Fruit fly (Drosophila melanogaster): ENCODE data around the gene Lsd-2.

Lsd-2 gene

DNA sequence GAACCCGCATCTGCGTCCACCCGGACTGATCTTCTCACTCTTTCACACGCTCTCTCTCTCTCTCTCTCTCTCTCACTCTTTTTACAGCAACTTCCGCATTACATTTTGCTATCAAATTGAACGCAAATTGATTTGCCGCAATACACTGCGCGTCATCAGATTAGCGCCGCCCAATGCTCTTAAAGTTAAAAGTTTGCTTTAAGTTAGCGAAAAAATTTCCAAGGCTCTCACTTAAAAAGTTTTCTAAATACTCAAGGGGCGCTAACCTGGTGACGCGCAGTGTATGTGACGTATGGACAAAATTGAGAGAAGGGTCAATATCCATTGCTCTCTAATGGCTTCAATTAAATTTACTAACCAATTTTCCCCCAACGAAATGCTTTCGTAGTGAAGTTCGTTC, 53.8 kb downstream of the Lsd-2 start (continued):
- TF ChIP-seq CG4360 (GFP tag; IDR thresholded peaks at IDR 0.05) (peak; percentile 55; the same call in 1 of the 2 replicates), dm (GFP tag; optimal IDR thresholded peaks at IDR 0.05) (peak; percentile 80), dimm (GFP tag; IDR thresholded peaks at IDR 0.05) (no peak), fu2 (GFP tag; optimal IDR thresholded peaks at IDR 0.05) (peak; percentile 82)

DNA sequence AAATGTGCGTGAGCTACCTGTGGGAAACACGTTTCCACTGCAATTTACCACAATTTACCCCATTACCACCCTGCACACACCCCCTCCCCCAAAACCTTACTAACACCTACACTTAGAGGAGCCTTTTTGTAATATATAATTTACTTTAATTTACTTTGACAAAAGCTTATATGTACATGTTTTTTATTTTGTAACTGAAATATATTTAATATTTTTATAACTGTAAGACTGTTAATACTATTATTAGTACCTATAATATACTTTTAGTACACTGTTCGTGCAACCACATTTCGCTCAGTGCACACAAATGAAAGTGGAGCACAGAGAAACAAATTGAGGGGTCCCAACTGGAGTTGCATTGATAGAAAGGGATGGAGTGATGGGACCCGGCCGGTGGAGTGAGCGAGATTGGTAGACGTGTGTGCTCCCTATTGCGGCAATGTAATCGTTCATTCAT, 55.0 kb downstream of the Lsd-2 start:
- peak; percentile 20 for TF ChIP-seq caup (GFP tag; optimal IDR thresholded peaks at IDR 0.05; ENCODE audit: severe bottlenecking)
- TF ChIP-seq CG6854 (GFP tag; optimal IDR thresholded peaks at IDR 0.05) = peak; percentile 46
- peak; percentile 80 for TF ChIP-seq CG10209 (GFP tag; optimal IDR thresholded peaks at IDR 0.05)
- TF ChIP-seq CG34422 (GFP tag; IDR thresholded peaks at IDR 0.05) = peak; percentile 78; the same call in 2 of the 3 replicates
- TF ChIP-seq CG1024 (GFP tag; IDR thresholded peaks at IDR 0.05) = 0 out of 2 replicates have a peak, but pooled peaks have one; percentile 42
- TF ChIP-seq Oaz (GFP tag; IDR thresholded peaks at IDR 0.05) = 0 out of 2 replicates have a peak, but pooled peaks have one; percentile 14
- TF ChIP-seq CG12071 (GFP tag; optimal IDR thresholded peaks at IDR 0.05) = peak; percentile 21
- TF ChIP-seq CG4360 (GFP tag; IDR thresholded peaks at IDR 0.05) = peak; percentile 51; the same call in 1 of the 2 replicates
- peak; percentile 97 for TF ChIP-seq Blimp-1 (GFP tag; optimal IDR thresholded peaks at IDR 0.05)
- TF ChIP-seq tap (tag; optimal IDR thresholded peaks at IDR 0.05) = peak; percentile 84
- no peak for TF ChIP-seq schlank (tag; optimal IDR thresholded peaks at IDR 0.05)
- peak; percentile 88 for TF ChIP-seq sens (GFP tag)
- TF ChIP-seq seq (GFP tag; IDR thresholded peaks at IDR 0.05) = peak; percentile 57; the same call in 1 of the 2 replicates
- peak; percentile 6 for TF ChIP-seq CG15514 (GFP tag; optimal IDR thresholded peaks at IDR 0.05)
- peak; percentile 76 for TF ChIP-seq crol (GFP tag; IDR thresholded peaks at IDR 0.05)
- TF ChIP-seq danr (GFP tag; IDR thresholded peaks at IDR 0.05) = 0 out of 2 replicates have a peak, but pooled peaks have one; percentile 23
- peak; percentile 70 for TF ChIP-seq ro (GFP tag; IDR thresholded peaks at IDR 0.05)
- TF ChIP-seq Aef1 (GFP tag; IDR thresholded peaks at IDR 0.05) = peak; percentile 27; the same call in 2 of the 3 replicates
- peak; percentile 61 for TF ChIP-seq CG6813 (GFP tag; optimal IDR thresholded peaks at IDR 0.05)
- TF ChIP-seq CG17186 (GFP tag; optimal IDR thresholded peaks at IDR 0.05) = peak; percentile 13
- peak; percentile 73 for TF ChIP-seq Med (GFP tag)
- TF ChIP-seq CG3281 (GFP tag; optimal IDR thresholded peaks at IDR 0.05) = peak; percentile 52
- TF ChIP-seq pb (GFP tag; optimal IDR thresholded peaks at IDR 0.05) = no peak
- TF ChIP-seq CG7556 (GFP tag; optimal IDR thresholded peaks at IDR 0.05) = peak; percentile 89
- TF ChIP-seq CG11695 (GFP tag; IDR thresholded peaks at IDR 0.05) = peak; percentile 61; the same call in 2 of the 3 replicates
- TF ChIP-seq hbn (GFP tag; IDR thresholded peaks at IDR 0.05; ENCODE audit: partially characterized antibody) = no peak
- TF ChIP-seq CG12942 (GFP tag; optimal IDR thresholded peaks at IDR 0.05) = peak; percentile 53
- no peak for TF ChIP-seq Dp (GFP tag; optimal IDR thresholded peaks at IDR 0.05)
- TF ChIP-seq bbx (GFP tag; IDR thresholded peaks at IDR 0.05; ENCODE audit: partially characterized antibody) = no peak
- no peak for TF ChIP-seq inv (GFP tag; IDR thresholded peaks at IDR 0.05; ENCODE audit: partially characterized antibody)
- peak in 1 of 2 experiments; percentile 87 for TF ChIP-seq Hr78 (GFP tag; optimal IDR thresholded peaks at IDR 0.05)
- no peak for TF ChIP-seq CG8944 (GFP tag; optimal IDR thresholded peaks at IDR 0.05)
- TF ChIP-seq nmo (GFP tag; optimal IDR thresholded peaks at IDR 0.05) = peak; percentile 95
- peak; percentile 67; the same call in 1 of the 2 replicates for TF ChIP-seq Drgx (GFP tag; IDR thresholded peaks at IDR 0.05)
- peak; percentile 5 for TF ChIP-seq pnt (GFP tag; optimal IDR thresholded peaks at IDR 0.05)
- peak; percentile 60 for TF ChIP-seq B-H1 (GFP tag; IDR thresholded peaks at IDR 0.05)
- TF ChIP-seq lmd (GFP tag; IDR thresholded peaks at IDR 0.05) = peak; percentile 75
- no peak for TF ChIP-seq Hr39 (optimal IDR thresholded peaks at IDR 0.05)
- TF ChIP-seq az2 (GFP tag; optimal IDR thresholded peaks at IDR 0.05) = peak; percentile 84
- peak in 1 of 3 experiments; percentile 79 for TF ChIP-seq Stat92E (GFP tag; optimal IDR thresholded peaks at IDR 0.05)
- peak; percentile 68 for TF ChIP-seq CG4730 (GFP tag; IDR thresholded peaks at IDR 0.05)
- peak; percentile 68 for TF ChIP-seq MTF-1 (GFP tag; optimal IDR thresholded peaks at IDR 0.05; ENCODE audit: borderline replicate concordance)
- no peak for TF ChIP-seq CTCF (GFP tag; optimal IDR thresholded peaks at IDR 0.05)
- peak; percentile 82 for TF ChIP-seq ssp (GFP tag; IDR thresholded peaks at IDR 0.05)
- TF ChIP-seq H2.0 (GFP tag; IDR thresholded peaks at IDR 0.05) = peak; percentile 61
